Worm (Caenorhabditis elegans) whole organism, L3 larva: Measurements from ENCODE around the gene C03B1.7.
A peak's percentile ranks its signal among the peaks of the same experiment; 100 is the strongest.

Source experiments
- R02D3.7 ChIP-seq: fragments of 150-350 bp; optimal IDR thresholded peaks from 2 replicates; lab custom pipeline; 2014; ENCODE audit warnings: missing biosample characterization, missing genetic modification characterization
- ZK546.5 ChIP-seq: sonication (generic microtip); optimal IDR thresholded peaks from 2 replicates; lab custom pipeline; 2017; ENCODE audit warnings: missing biosample characterization, missing genetic modification characterization
- aly-2 ChIP-seq: fragments of 150-350 bp; optimal IDR thresholded peaks from 2 replicates; lab custom pipeline; 2014; ENCODE audit warnings: missing biosample characterization, missing genetic modification characterization
- ama-1 ChIP-seq: fragments of 150-350 bp; optimal IDR thresholded peaks from 2 replicates; lab custom pipeline; 2018
- ceh-16 ChIP-seq: sonication (generic microtip); optimal IDR thresholded peaks from 2 replicates; lab custom pipeline; 2017; ENCODE audit warnings: missing biosample characterization, missing genetic modification characterization
- ceh-28 ChIP-seq: fragments of 150-350 bp; optimal IDR thresholded peaks from 2 replicates; lab custom pipeline; 2014; ENCODE audit warnings: missing biosample characterization, missing genetic modification reagents, missing genetic modification characterization
- ceh-9 ChIP-seq: sonication (generic microtip); optimal IDR thresholded peaks from 2 replicates; lab custom pipeline; 2018; ENCODE audit warnings: missing biosample characterization, missing genetic modification characterization
- egl-27 ChIP-seq: sonication (generic microtip); optimal IDR thresholded peaks from 4 replicates; lab custom pipeline; 2017; ENCODE audit warnings: missing biosample characterization, missing genetic modification reagents, missing genetic modification characterization
- egl-5 ChIP-seq: fragments of 150-350 bp; optimal IDR thresholded peaks from 2 replicates; lab custom pipeline; 2017; ENCODE audit warnings: missing biosample characterization, missing genetic modification reagents, missing genetic modification characterization, inconsistent platforms
- elt-1 ChIP-seq: fragments of 150-350 bp; optimal IDR thresholded peaks from 2 replicates; lab custom pipeline; 2014; ENCODE audit warnings: missing biosample characterization, missing genetic modification characterization
- elt-2 ChIP-seq: sonication (generic microtip); optimal IDR thresholded peaks from 2 replicates; lab custom pipeline; 2016; ENCODE audit warnings: missing genetic modification reagents, mild to moderate bottlenecking, missing genetic modification characterization, missing compliant biosample characterization
- elt-3 ChIP-seq, 3 experiments: fragments of 150-350 bp in 1 of 3; sonication (generic microtip) in 2 of 3; optimal IDR thresholded peaks; 2 replicates in 2 of 3; 4 replicates in 1 of 3; lab custom pipeline; 2014 to 2017; ENCODE audit warnings: missing biosample characterization in 3 of 3, missing genetic modification characterization in 3 of 3
- eor-1 ChIP-seq, 2 experiments: fragments of 150-350 bp; optimal IDR thresholded peaks; 2 replicates each; lab custom pipeline; 2014 to 2018; ENCODE audit warnings: missing biosample characterization in 2 of 2, missing genetic modification characterization in 2 of 2
- fkh-10 ChIP-seq: sonication (generic microtip); optimal IDR thresholded peaks from 2 replicates; lab custom pipeline; 2017; ENCODE audit warnings: missing biosample characterization, missing genetic modification reagents, missing genetic modification characterization
- fkh-2 ChIP-seq: fragments of 150-350 bp; optimal IDR thresholded peaks from 2 replicates; lab custom pipeline; 2014; ENCODE audit warnings: missing biosample characterization, missing genetic modification reagents, missing genetic modification characterization
- fos-1 ChIP-seq: fragments of 150-350 bp; optimal IDR thresholded peaks from 2 replicates; lab custom pipeline; 2014; ENCODE audit warnings: missing biosample characterization, missing genetic modification characterization
- jun-1 ChIP-seq: fragments of 150-350 bp; optimal IDR thresholded peaks from 2 replicates; lab custom pipeline; 2014; ENCODE audit warnings: missing biosample characterization, missing genetic modification reagents, missing genetic modification characterization
- lin-15B ChIP-seq: fragments of 150-350 bp; optimal IDR thresholded peaks from 2 replicates; lab custom pipeline; 2014; ENCODE audit warnings: missing biosample characterization, missing genetic modification characterization
- lsy-12 ChIP-seq: sonication (generic microtip); optimal IDR thresholded peaks from 2 replicates; lab custom pipeline; 2016; ENCODE audit warnings: mild to moderate bottlenecking, missing genetic modification characterization, missing compliant biosample characterization
- mdl-1 ChIP-seq: fragments of 150-350 bp; optimal IDR thresholded peaks from 2 replicates; lab custom pipeline; 2014; ENCODE audit warnings: missing biosample characterization, missing genetic modification characterization
- mml-1 ChIP-seq: fragments of 150-350 bp; sonication (generic microtip); optimal IDR thresholded peaks from 3 replicates; lab custom pipeline; 2014; ENCODE audit warnings: missing biosample characterization, missing genetic modification characterization
- nfya-1 ChIP-seq: sonication (generic microtip); optimal IDR thresholded peaks from 2 replicates; lab custom pipeline; 2017; ENCODE audit warnings: missing genetic modification characterization, mild to moderate bottlenecking, missing compliant biosample characterization, antibody characterized with exemption, moderate library complexity; ENCODE audit not compliant: insufficient read depth
- nhr-11 ChIP-seq: fragments of 150-350 bp; optimal IDR thresholded peaks from 2 replicates; lab custom pipeline; 2014; ENCODE audit warnings: missing biosample characterization, missing genetic modification characterization
- nhr-12 ChIP-seq: fragments of 150-350 bp; optimal IDR thresholded peaks from 2 replicates; lab custom pipeline; 2014; ENCODE audit warnings: missing biosample characterization, missing genetic modification characterization
- nhr-23 ChIP-seq: fragments of 150-350 bp; optimal IDR thresholded peaks from 2 replicates; lab custom pipeline; 2014; ENCODE audit warnings: missing biosample characterization, missing genetic modification reagents, missing genetic modification characterization
- nhr-237 ChIP-seq: fragments of 150-350 bp; optimal IDR thresholded peaks from 2 replicates; lab custom pipeline; 2014; ENCODE audit warnings: missing biosample characterization, missing genetic modification characterization
- nhr-25 ChIP-seq: sonication (generic microtip); optimal IDR thresholded peaks from 2 replicates; lab custom pipeline; 2017; ENCODE audit warnings: missing biosample characterization, missing genetic modification characterization
- nhr-67 ChIP-seq: fragments of 150-350 bp; optimal IDR thresholded peaks from 2 replicates; lab custom pipeline; 2014; ENCODE audit warnings: missing biosample characterization, missing genetic modification characterization
- nhr-77 ChIP-seq: fragments of 150-350 bp; optimal IDR thresholded peaks from 2 replicates; lab custom pipeline; 2014; ENCODE audit warnings: missing biosample characterization, missing genetic modification characterization
- pha-4 ChIP-seq: fragments of 150-350 bp; optimal IDR thresholded peaks from 2 replicates; lab custom pipeline; 2014; ENCODE audit warnings: missing biosample characterization, missing genetic modification reagents, missing genetic modification characterization
- pqm-1 ChIP-seq: fragments of 150-350 bp; optimal IDR thresholded peaks from 2 replicates; lab custom pipeline; 2017; ENCODE audit warnings: missing biosample characterization, missing genetic modification characterization, inconsistent platforms
- skn-1 ChIP-seq: fragments of 150-350 bp; optimal IDR thresholded peaks from 2 replicates; lab custom pipeline; 2014; ENCODE audit warnings: missing biosample characterization, missing genetic modification characterization
- tbx-2 ChIP-seq: sonication (generic microtip); optimal IDR thresholded peaks from 2 replicates; lab custom pipeline; 2016; ENCODE audit warnings: mild to moderate bottlenecking, missing genetic modification characterization, missing compliant biosample characterization
- unc-39 ChIP-seq: sonication (generic microtip); optimal IDR thresholded peaks from 4 replicates; lab custom pipeline; 2017; ENCODE audit warnings: missing biosample characterization, missing genetic modification characterization
- unc-62 ChIP-seq: fragments of 150-350 bp; sonication (generic microtip); optimal IDR thresholded peaks from 4 replicates; lab custom pipeline; 2014; ENCODE audit warnings: missing biosample characterization, missing genetic modification reagents, missing genetic modification characterization
- zag-1 ChIP-seq: fragments of 150-350 bp; optimal IDR thresholded peaks from 2 replicates; lab custom pipeline; 2014; ENCODE audit warnings: missing biosample characterization, missing genetic modification characterization
- ztf-11 ChIP-seq: fragments of 150-350 bp; optimal IDR thresholded peaks from 2 replicates; lab custom pipeline; 2014; ENCODE audit warnings: missing biosample characterization, missing genetic modification characterization
- ztf-4 ChIP-seq: fragments of 150-350 bp; optimal IDR thresholded peaks from 2 replicates; lab custom pipeline; 2014; ENCODE audit warnings: missing biosample characterization, missing genetic modification characterization

The C03B1.7 gene

DNA sequence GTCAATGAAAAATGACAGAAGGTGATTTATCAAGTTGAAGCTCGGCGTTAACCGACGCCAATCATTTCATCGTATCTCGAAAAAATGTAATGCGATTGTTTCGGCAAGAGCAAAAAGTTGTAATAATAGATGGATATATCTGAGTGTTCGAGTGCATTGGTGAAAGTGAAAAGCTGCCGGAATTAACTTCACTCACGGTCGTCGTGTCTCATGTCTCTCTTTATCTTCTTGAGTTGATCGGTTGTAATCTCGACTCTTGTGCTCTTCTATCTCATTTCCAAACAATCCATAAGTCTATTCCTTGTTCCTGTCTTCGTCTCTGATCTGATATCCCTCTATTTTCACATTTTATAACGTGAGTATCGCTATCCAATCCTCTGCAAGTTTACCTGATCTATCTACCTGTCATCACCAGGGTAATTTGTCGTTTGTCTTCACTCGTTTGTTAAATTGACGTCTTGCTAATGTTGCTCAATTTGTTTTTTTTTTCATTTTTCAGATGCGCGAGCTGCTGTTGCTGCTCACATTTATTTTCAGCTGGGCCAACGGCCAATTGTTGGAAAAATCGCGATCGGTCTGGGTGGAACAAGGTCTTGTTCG, 41.9 kb upstream of the C03B1.7 start, which contains the start of gene cest-16:
cest-16 (plus strand) TSS at position 302 of the 600 bp plus-strand sequence.
- TF ChIP-seq nfya-1 (no peak), lin-15B (tag; lab: Kevin White, UChicago) (no peak), nhr-77 (tag; lab: Kevin White, UChicago) (no peak), egl-27 (tag; lab: Kevin White, UChicago) (no peak), elt-3 (tag; optimal IDR thresholded peaks at IDR 0.05; lab: Kevin White, UChicago) (no peak), elt-1 (tag; lab: Kevin White, UChicago) (no peak), ama-1 (lab: Kevin White, UChicago) (no peak), ceh-16 (tag; lab: Kevin White, UChicago) (no peak), ZK546.5 (tag; lab: Kevin White, UChicago) (no peak), fkh-10 (GFP tag; lab: Kevin White, UChicago) (no peak), skn-1 (tag; lab: Kevin White, UChicago) (no peak), pha-4 (no peak), mml-1 (tag; lab: Kevin White, UChicago) (no peak), nhr-237 (tag; lab: Kevin White, UChicago) (no peak), aly-2 (tag; lab: Kevin White, UChicago) (no peak), nhr-11 (tag; lab: Kevin White, UChicago) (no peak)

DNA sequence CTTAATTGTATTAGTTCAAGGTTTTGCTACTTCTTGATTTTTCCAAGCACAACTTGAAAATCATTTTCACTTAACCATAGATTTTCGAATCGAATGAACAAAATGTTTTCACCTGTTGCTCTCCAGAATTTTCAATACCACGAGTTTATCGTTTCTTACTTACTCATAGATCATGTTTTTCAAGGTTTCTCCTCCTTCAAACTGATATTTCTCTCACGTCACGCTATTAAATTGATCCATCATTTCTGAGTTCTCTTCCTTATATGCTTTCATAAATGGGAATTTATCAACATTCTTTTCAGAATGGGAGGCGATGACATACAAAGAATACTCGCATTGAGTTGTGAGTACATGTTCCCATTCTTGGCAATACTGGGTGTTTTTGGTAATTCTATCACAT, 30.2 kb upstream of the C03B1.7 start, which contains the start of gene npr-38:
npr-38 (plus strand) TSS at position 301 of the 400 bp plus-strand sequence.
- TF ChIP-seq egl-27 (tag; lab: Kevin White, UChicago) = no peak
- TF ChIP-seq elt-2 (tag; lab: Kevin White, UChicago) = no peak
- no peak for TF ChIP-seq pqm-1 (tag; lab: Kevin White, UChicago)
- TF ChIP-seq nhr-237 (tag; lab: Kevin White, UChicago) = no peak
- no peak for TF ChIP-seq nhr-11 (tag; lab: Kevin White, UChicago)
- TF ChIP-seq nhr-25 (tag; lab: Kevin White, UChicago) = no peak
- TF ChIP-seq nhr-77 (tag; lab: Kevin White, UChicago) = no peak
- TF ChIP-seq, all 47 proteins: peak for 0

DNA sequence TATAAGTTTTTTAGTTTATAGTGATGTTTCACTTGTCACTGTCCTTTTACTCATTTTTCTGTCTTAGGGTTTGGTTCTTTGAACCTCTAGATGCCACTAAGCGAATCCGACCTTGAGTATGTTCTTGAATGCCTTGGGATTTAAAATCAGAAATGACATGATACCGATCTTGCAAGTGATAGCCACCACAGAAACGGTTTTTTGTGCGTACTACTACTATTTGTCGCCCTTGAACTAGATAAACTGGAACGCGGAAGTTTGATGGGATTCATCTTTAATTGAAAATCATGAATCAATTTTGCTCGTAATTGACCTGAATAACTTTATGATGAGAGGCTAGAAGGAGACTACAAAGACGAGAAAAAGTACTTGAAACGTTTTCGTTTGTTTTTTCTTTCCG, 22.8 kb upstream of the C03B1.7 start:
- peak; percentile 76 for TF ChIP-seq nhr-23 (tag; lab: Kevin White, UChicago)
- no peak for TF ChIP-seq eor-1 (tag; optimal IDR thresholded peaks at IDR 0.05; lab: Kevin White, UChicago)
- no peak for TF ChIP-seq egl-27 (tag; lab: Kevin White, UChicago)
- TF ChIP-seq nhr-77 (tag; lab: Kevin White, UChicago) = no peak
- TF ChIP-seq nhr-25 (tag; lab: Kevin White, UChicago) = peak; percentile 83
- TF ChIP-seq nhr-12 (tag; lab: Kevin White, UChicago) = no peak
- no peak for TF ChIP-seq mdl-1
- TF ChIP-seq unc-39 (tag; lab: Kevin White, UChicago) = no peak
- TF ChIP-seq nhr-67 = no peak
- no peak for TF ChIP-seq mml-1 (tag; lab: Kevin White, UChicago)
- TF ChIP-seq zag-1 (tag; lab: Kevin White, UChicago) = no peak
- TF ChIP-seq aly-2 (tag; lab: Kevin White, UChicago) = no peak
- no peak for TF ChIP-seq lsy-12 (tag; lab: Kevin White, UChicago)
- no peak for TF ChIP-seq ama-1 (lab: Kevin White, UChicago)
- TF ChIP-seq nhr-237 (tag; lab: Kevin White, UChicago) = no peak
- TF ChIP-seq ceh-16 (tag; lab: Kevin White, UChicago) = no peak
- TF ChIP-seq egl-5 = no peak
- TF ChIP-seq lin-15B (tag; lab: Kevin White, UChicago) = no peak
- peak in 1 of 3 experiments; percentile 24 for TF ChIP-seq elt-3 (tag; optimal IDR thresholded peaks at IDR 0.05; lab: Kevin White, UChicago)
- no peak for TF ChIP-seq nhr-11 (tag; lab: Kevin White, UChicago)
- TF ChIP-seq pqm-1 (tag; lab: Kevin White, UChicago) = no peak
- no peak for TF ChIP-seq ztf-11 (tag; lab: Kevin White, UChicago)
- peak; percentile 12 for TF ChIP-seq ceh-28 (tag; lab: Kevin White, UChicago)
- no peak for TF ChIP-seq jun-1
- no peak for TF ChIP-seq fkh-2 (tag; lab: Kevin White, UChicago)
- TF ChIP-seq ZK546.5 (tag; lab: Kevin White, UChicago) = no peak

DNA sequence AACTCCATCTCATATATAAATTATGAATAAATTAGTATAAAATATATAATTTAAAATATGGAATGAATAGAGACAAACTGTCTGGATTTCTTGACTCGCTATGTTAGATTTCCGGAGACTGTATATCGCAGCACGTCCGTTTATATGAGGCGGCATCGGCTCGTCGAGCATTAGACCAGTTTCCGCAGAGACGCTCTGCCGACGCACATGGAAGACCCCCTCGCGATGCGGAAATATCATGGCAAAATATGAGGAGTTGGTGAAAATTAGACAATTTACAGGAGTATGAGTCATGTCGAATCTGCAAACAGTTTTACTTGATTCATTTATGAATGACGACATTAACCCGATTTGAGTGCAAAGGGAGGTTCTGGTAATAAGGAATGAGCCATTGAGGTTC, 22.1 kb upstream of the C03B1.7 start, which contains the start of gene chtb-3:
chtb-3 (minus strand) TSS at position 101 of the 400 bp plus-strand sequence.
- no peak for TF ChIP-seq zag-1 (tag; lab: Kevin White, UChicago)
- TF ChIP-seq pqm-1 (tag; lab: Kevin White, UChicago) = no peak
- no peak for TF ChIP-seq ceh-9 (tag; lab: Kevin White, UChicago)
- no peak for TF ChIP-seq fos-1 (tag; lab: Kevin White, UChicago)
- TF ChIP-seq R02D3.7 = no peak
- no peak for TF ChIP-seq nhr-11 (tag; lab: Kevin White, UChicago)
- TF ChIP-seq ztf-4 = no peak
- no peak for TF ChIP-seq nhr-25 (tag; lab: Kevin White, UChicago)
- TF ChIP-seq jun-1 = no peak
- no peak for TF ChIP-seq unc-62 (GFP tag; lab: Kevin White, UChicago)
- TF ChIP-seq nhr-12 (tag; lab: Kevin White, UChicago) = no peak
- TF ChIP-seq tbx-2 (tag; lab: Kevin White, UChicago) = no peak
